Worm (Caenorhabditis elegans) whole organism, mixed stage, embryonic: ENCODE measurements around the gene mrps-18.C.

Source experiments
- elt-3 ChIP-seq: fragments of 150-350 bp; optimal IDR thresholded peaks from 2 replicates; lab custom pipeline; 2014; ENCODE audit warnings: missing biosample characterization, missing genetic modification characterization
- mab-5 ChIP-seq: fragments of 150-350 bp; optimal IDR thresholded peaks from 2 replicates; lab custom pipeline; 2014; ENCODE audit warnings: missing biosample characterization, missing genetic modification characterization
- nhr-12 ChIP-seq: fragments of 150-350 bp; optimal IDR thresholded peaks from 2 replicates; lab custom pipeline; 2014; ENCODE audit warnings: missing biosample characterization, missing genetic modification characterization
- sptf-1 ChIP-seq: sonication (generic microtip); optimal IDR thresholded peaks from 2 replicates; lab custom pipeline; 2017; ENCODE audit warnings: mild to moderate bottlenecking, missing genetic modification characterization, moderate library complexity, missing compliant biosample characterization
- unc-39 ChIP-seq: fragments of 150-350 bp; optimal IDR thresholded peaks from 2 replicates; lab custom pipeline; 2014; ENCODE audit warnings: missing biosample characterization, missing genetic modification characterization
- unc-62 ChIP-seq: fragments of 150-350 bp; optimal IDR thresholded peaks from 2 replicates; lab custom pipeline; 2014; ENCODE audit warnings: missing biosample characterization, missing genetic modification reagents, missing genetic modification characterization

DNA sequence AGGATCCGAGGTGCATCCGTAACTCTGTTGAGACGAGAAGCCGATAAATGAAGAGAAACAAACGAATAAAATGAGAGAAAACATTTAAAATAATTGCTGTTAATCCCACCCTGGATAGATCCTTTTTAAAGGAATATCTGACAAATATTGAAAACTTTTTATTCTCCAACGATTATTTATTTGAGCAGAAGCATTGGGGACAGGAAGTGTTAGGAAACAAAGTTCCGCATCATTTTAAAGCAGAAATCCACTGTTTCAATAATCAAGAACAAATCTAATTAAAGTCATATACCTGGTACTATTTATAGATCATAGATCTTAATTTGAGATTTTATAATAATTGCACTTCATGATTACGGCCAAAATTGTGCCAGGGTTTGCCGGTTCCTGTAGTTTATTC is 14.9 kb downstream of the mrps-18.C start, which contains the start of gene F41G3.20:
- no peak for TF ChIP-seq nhr-12
- TF ChIP-seq unc-62 (GFP tag; lab: Kevin White, UChicago), result no peak
- no peak for TF ChIP-seq mab-5 (tag; lab: Kevin White, UChicago)
- TF ChIP-seq sptf-1, result no peak
- no peak for TF ChIP-seq elt-3 (tag; lab: Kevin White, UChicago)
- TF ChIP-seq unc-39 (tag; lab: Kevin White, UChicago), result no peak
